1 fruit fly cellular context compared by ENCODE assay signal in genomic region chr2L:2907776-2908175, dm6.
TF ChIP-seq lines count a peak whose summit lies in the region.

No protein-coding gene starts in this region.

TF ChIP-seq in whole organism, embryonic, 481 proteins besides CTCF, POLR2A, EP300 and RAD21 (continued from another document):
- TF ChIP-seq CG15073 (GFP tag; optimal IDR thresholded peaks at IDR 0.05; lab: Kevin White, UChicago) (no peak), stc (GFP tag; IDR thresholded peaks at IDR 0.05; lab: Robert Waterston, UW) (0 out of 2 replicates have a peak, but pooled peaks have one; percentile 8), CG18476 (GFP tag; optimal IDR thresholded peaks at IDR 0.05; lab: Kevin White, UChicago) (no peak), CG3726 (GFP tag; IDR thresholded peaks at IDR 0.05; lab: Robert Waterston, UW) (no peak), Dbx (GFP tag; IDR thresholded peaks at IDR 0.05; lab: Robert Waterston, UW) (0 out of 3 replicates have a peak, but pooled peaks have one; percentile 14), CG10543 (GFP tag; optimal IDR thresholded peaks at IDR 0.05; lab: Kevin White, UChicago) (peak; percentile 20), CG7372 (GFP tag; IDR thresholded peaks at IDR 0.05; lab: Robert Waterston, UW) (no peak), lbe (GFP tag; optimal IDR thresholded peaks at IDR 0.05; lab: Kevin White, UChicago) (no peak), CG13296 (GFP tag; optimal IDR thresholded peaks at IDR 0.05; lab: Kevin White, UChicago) (no peak), chinmo (GFP tag; IDR thresholded peaks at IDR 0.05; lab: Robert Waterston, UW; ENCODE audit: partially characterized antibody) (0 out of 4 replicates have a peak, but pooled peaks have one; percentile 18), ara (GFP tag; IDR thresholded peaks at IDR 0.05; lab: Robert Waterston, UW) (peak; percentile 21; the same call in 1 of the 2 replicates), crp (GFP tag; optimal IDR thresholded peaks at IDR 0.05; lab: Kevin White, UChicago) (no peak), sens-2 (GFP tag; IDR thresholded peaks at IDR 0.05; lab: Robert Waterston, UW) (no peak), HLH4C (GFP tag; IDR thresholded peaks at IDR 0.05; lab: Robert Waterston, UW; ENCODE audit: partially characterized antibody) (no peak), scrt (GFP tag; optimal IDR thresholded peaks at IDR 0.05; lab: Kevin White, UChicago) (no peak), ftz-f1 (GFP tag; optimal IDR thresholded peaks at IDR 0.05; lab: Kevin White, UChicago) (no peak), CG6175 (GFP tag; IDR thresholded peaks at IDR 0.05; lab: Robert Waterston, UW) (0 out of 3 replicates have a peak, but pooled peaks have one; percentile 29), unc-4 (GFP tag; IDR thresholded peaks at IDR 0.05; lab: Robert Waterston, UW; ENCODE audit: partially characterized antibody) (no peak), Awh (GFP tag; IDR thresholded peaks at IDR 0.05; lab: Robert Waterston, UW) (no peak), pros (GFP tag; optimal IDR thresholded peaks at IDR 0.05; lab: Kevin White, UChicago) (peak; percentile 8), CG7271 (tag; optimal IDR thresholded peaks at IDR 0.05; lab: Kevin White, UChicago) (no peak), CG15011 (GFP tag; optimal IDR thresholded peaks at IDR 0.05; lab: Kevin White, UChicago) (no peak), Spps (tag; optimal IDR thresholded peaks at IDR 0.05; lab: Kevin White, UChicago) (no peak), CG8944 (GFP tag; optimal IDR thresholded peaks at IDR 0.05; lab: Kevin White, UChicago) (no peak), CG6854 (GFP tag; optimal IDR thresholded peaks at IDR 0.05; lab: Kevin White, UChicago) (no peak), peb (GFP tag; IDR thresholded peaks at IDR 0.05; lab: Robert Waterston, UW) (no peak), CG9817 (tag; optimal IDR thresholded peaks at IDR 0.05; lab: Kevin White, UChicago) (no peak), jing (GFP tag; optimal IDR thresholded peaks at IDR 0.05; lab: Kevin White, UChicago) (no peak), crol (GFP tag; IDR thresholded peaks at IDR 0.05; lab: Robert Waterston, UW) (no peak), abd-A (tag; optimal IDR thresholded peaks at IDR 0.05; lab: Kevin White, UChicago) (no peak), CG6813 (GFP tag; optimal IDR thresholded peaks at IDR 0.05; lab: Kevin White, UChicago) (no peak), ERR (GFP tag; optimal IDR thresholded peaks at IDR 0.05; lab: Kevin White, UChicago) (no peak), fd96Cb (tag; optimal IDR thresholded peaks at IDR 0.05; lab: Kevin White, UChicago) (no peak), CoRest (tag; optimal IDR thresholded peaks at IDR 0.05; lab: Kevin White, UChicago) (no peak), gro (GFP tag; optimal IDR thresholded peaks at IDR 0.05; lab: Kevin White, UChicago) (no peak)
